Worm (Caenorhabditis elegans): ENCODE measurements around the gene T04C10.3.

Gene T04C10.3

ce11 chrX:14810718-14811117, 1.4 kb upstream of the T04C10.3 start, which contains the start of gene atf-4 (continued):
- TF ChIP-seq ceh-16 (tag; optimal IDR thresholded peaks at IDR 0.05) (no peak), zag-1 (tag; optimal IDR thresholded peaks at IDR 0.05) (no peak), gmeb-1 (tag; optimal IDR thresholded peaks at IDR 0.05) (peak; percentile 71), elt-3 (tag; optimal IDR thresholded peaks at IDR 0.05) (no peak), elt-1 (tag; optimal IDR thresholded peaks at IDR 0.05) (no peak), C34F6.9 (tag; optimal IDR thresholded peaks at IDR 0.05) (peak; percentile 70), egl-27 (tag; optimal IDR thresholded peaks at IDR 0.05) (no peak)

DNA sequence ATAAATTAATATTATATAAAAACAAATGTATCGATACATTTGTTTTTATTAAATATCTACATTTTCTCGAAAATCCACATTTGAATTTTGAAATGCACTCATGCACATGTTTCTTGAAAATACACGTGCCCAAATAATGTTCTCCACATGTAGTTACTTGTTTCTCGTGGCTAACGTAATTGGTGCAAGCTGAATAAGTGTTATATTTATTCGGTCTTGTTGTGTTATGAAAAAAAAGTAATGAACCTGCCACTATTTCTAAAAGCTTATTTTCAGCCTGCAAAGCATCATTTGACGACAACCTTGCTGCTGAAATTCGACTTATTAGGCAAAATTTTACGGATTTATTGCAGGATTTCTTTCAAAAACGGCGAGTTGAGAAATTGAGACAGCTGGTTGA, 1.2 kb downstream of the T04C10.3 start:
- TF ChIP-seq egl-27 (tag; optimal IDR thresholded peaks at IDR 0.05): peak; percentile 66
- peak; percentile 90 for TF ChIP-seq nhr-129 (tag; optimal IDR thresholded peaks at IDR 0.05)
- TF ChIP-seq F13H6.1 (tag; optimal IDR thresholded peaks at IDR 0.05): peak; percentile 63
- TF ChIP-seq ztf-11 (tag; optimal IDR thresholded peaks at IDR 0.05): no peak
- peak; percentile 95 for TF ChIP-seq C34F6.9 (tag; optimal IDR thresholded peaks at IDR 0.05)
- TF ChIP-seq nhr-10 (tag; optimal IDR thresholded peaks at IDR 0.05): peak; percentile 48
- peak; percentile 72 for TF ChIP-seq nhr-25 (tag; optimal IDR thresholded peaks at IDR 0.05)
- TF ChIP-seq gmeb-1 (tag; optimal IDR thresholded peaks at IDR 0.05): peak; percentile 84
- peak; percentile 53 for TF ChIP-seq sma-3 (GFP tag; optimal IDR thresholded peaks at IDR 0.05)
- TF ChIP-seq sma-9 (GFP tag; optimal IDR thresholded peaks at IDR 0.05): peak; percentile 91
- TF ChIP-seq sma-9 (tag; optimal IDR thresholded peaks at IDR 0.05): no peak
- TF ChIP-seq fos-1 (tag; optimal IDR thresholded peaks at IDR 0.05): peak; percentile 58
- peak; percentile 57 to 81 for TF ChIP-seq lsy-2 (tag; optimal IDR thresholded peaks at IDR 0.05)
- peak; percentile 48 for TF ChIP-seq blmp-1 (tag; optimal IDR thresholded peaks at IDR 0.05; ENCODE audit: insufficient read depth)
- TF ChIP-seq ceh-82 (tag; optimal IDR thresholded peaks at IDR 0.05): no peak
- peak; percentile 64 for TF ChIP-seq snpc-4 (tag; optimal IDR thresholded peaks at IDR 0.05)
- no peak for TF ChIP-seq unc-39 (tag; optimal IDR thresholded peaks at IDR 0.05)
- TF ChIP-seq zag-1 (tag; optimal IDR thresholded peaks at IDR 0.05): peak; percentile 11
- TF ChIP-seq lin-13 (GFP tag; optimal IDR thresholded peaks at IDR 0.05): peak; percentile 55
- TF ChIP-seq unc-55 (GFP tag; optimal IDR thresholded peaks at IDR 0.05): peak; percentile 94
- peak; percentile 87 for TF ChIP-seq nhr-6 (tag; optimal IDR thresholded peaks at IDR 0.05)
- no peak for TF ChIP-seq lin-39 (tag; optimal IDR thresholded peaks at IDR 0.05)
- no peak for TF ChIP-seq skn-1 (tag; optimal IDR thresholded peaks at IDR 0.05)
- TF ChIP-seq mab-5 (tag; optimal IDR thresholded peaks at IDR 0.05): peak; percentile 62
- no peak for TF ChIP-seq ama-1 (optimal IDR thresholded peaks at IDR 0.05)
- peak; percentile 83 for TF ChIP-seq nhr-21 (tag; optimal IDR thresholded peaks at IDR 0.05)
- no peak for TF ChIP-seq peb-1 (tag; optimal IDR thresholded peaks at IDR 0.05)
- TF ChIP-seq nhr-77 (tag; optimal IDR thresholded peaks at IDR 0.05): no peak
- peak; percentile 49 to 62 for TF ChIP-seq mdl-1 (tag; optimal IDR thresholded peaks at IDR 0.05)
- TF ChIP-seq dmd-4 (tag; optimal IDR thresholded peaks at IDR 0.05): peak; percentile 19
- TF ChIP-seq ztf-4 (tag; optimal IDR thresholded peaks at IDR 0.05): peak; percentile 67
- TF ChIP-seq crh-2 (tag; optimal IDR thresholded peaks at IDR 0.05): peak; percentile 87

ce11 chrX:14815412-14815811, 3.3 kb downstream of the T04C10.3 start:
- peak; percentile 9 for TF ChIP-seq C34F6.9 (tag; optimal IDR thresholded peaks at IDR 0.05)
- TF ChIP-seq sma-3 (GFP tag; optimal IDR thresholded peaks at IDR 0.05): no peak
- no peak for TF ChIP-seq ceh-16 (tag; optimal IDR thresholded peaks at IDR 0.05)
- no peak for TF ChIP-seq ceh-82 (tag; optimal IDR thresholded peaks at IDR 0.05)
- TF ChIP-seq nhr-25 (tag; optimal IDR thresholded peaks at IDR 0.05): peak; percentile 0
- peak; percentile 1 for TF ChIP-seq gmeb-1 (tag; optimal IDR thresholded peaks at IDR 0.05)
- no peak for TF ChIP-seq elt-3 (tag; optimal IDR thresholded peaks at IDR 0.05)
- TF ChIP-seq unc-62 (GFP tag; optimal IDR thresholded peaks at IDR 0.05): no peak
- peak; percentile 5 for TF ChIP-seq unc-55 (GFP tag; optimal IDR thresholded peaks at IDR 0.05)
- TF ChIP-seq peb-1 (tag; optimal IDR thresholded peaks at IDR 0.05): no peak
- peak; percentile 39 for TF ChIP-seq sma-9 (GFP tag; optimal IDR thresholded peaks at IDR 0.05)
- TF ChIP-seq sma-9 (tag; optimal IDR thresholded peaks at IDR 0.05): no peak
- TF ChIP-seq nhr-21 (tag; optimal IDR thresholded peaks at IDR 0.05): peak; percentile 25

- peak; percentile 49 for TF ChIP-seq sma-9 (GFP tag; optimal IDR thresholded peaks at IDR 0.05)
- TF ChIP-seq sma-9 (tag; optimal IDR thresholded peaks at IDR 0.05): no peak
- peak; percentile 41 for TF ChIP-seq fos-1 (tag; optimal IDR thresholded peaks at IDR 0.05)
- no peak for TF ChIP-seq zag-1 (tag; optimal IDR thresholded peaks at IDR 0.05)
- TF ChIP-seq ztf-4 (tag; optimal IDR thresholded peaks at IDR 0.05): no peak
- TF ChIP-seq ZK546.5 (tag; optimal IDR thresholded peaks at IDR 0.05): no peak
- no peak for TF ChIP-seq snpc-4 (tag; optimal IDR thresholded peaks at IDR 0.05)
- no peak for TF ChIP-seq mdl-1 (tag; optimal IDR thresholded peaks at IDR 0.05)
- no peak for TF ChIP-seq ceh-82 (tag; optimal IDR thresholded peaks at IDR 0.05)
- TF ChIP-seq ama-1 (optimal IDR thresholded peaks at IDR 0.05): peak; percentile 21
- no peak for TF ChIP-seq sem-4 (tag; optimal IDR thresholded peaks at IDR 0.05)
- TF ChIP-seq lin-11 (tag; optimal IDR thresholded peaks at IDR 0.05): no peak
- no peak for TF ChIP-seq lin-39 (tag; optimal IDR thresholded peaks at IDR 0.05)
- peak; percentile 10 for TF ChIP-seq F13H6.1 (tag; optimal IDR thresholded peaks at IDR 0.05)
- TF ChIP-seq ztf-1 (GFP tag; conservative IDR thresholded peaks at IDR 0.05): no peak
- peak; percentile 1 for TF ChIP-seq nhr-129 (tag; optimal IDR thresholded peaks at IDR 0.05)
- no peak for TF ChIP-seq nhr-21 (tag; optimal IDR thresholded peaks at IDR 0.05)
- TF ChIP-seq nhr-6 (tag; optimal IDR thresholded peaks at IDR 0.05): no peak
- TF ChIP-seq blmp-1 (tag; optimal IDR thresholded peaks at IDR 0.05; ENCODE audit: insufficient read depth): no peak
- TF ChIP-seq ceh-16 (tag; optimal IDR thresholded peaks at IDR 0.05): no peak
- TF ChIP-seq crh-2 (tag; optimal IDR thresholded peaks at IDR 0.05): peak; percentile 54
- no peak for TF ChIP-seq elt-1 (tag; optimal IDR thresholded peaks at IDR 0.05)
- TF ChIP-seq skn-1 (tag; optimal IDR thresholded peaks at IDR 0.05): no peak
- no peak for TF ChIP-seq nhr-23 (tag; optimal IDR thresholded peaks at IDR 0.05)
- no peak for TF ChIP-seq peb-1 (tag; optimal IDR thresholded peaks at IDR 0.05)
- no peak for TF ChIP-seq nhr-77 (tag; optimal IDR thresholded peaks at IDR 0.05)
- no peak for TF ChIP-seq C34F6.9 (tag; optimal IDR thresholded peaks at IDR 0.05)
- TF ChIP-seq mab-5 (tag; optimal IDR thresholded peaks at IDR 0.05): no peak
- TF ChIP-seq unc-55 (GFP tag; optimal IDR thresholded peaks at IDR 0.05): no peak
- TF ChIP-seq aly-2 (tag; optimal IDR thresholded peaks at IDR 0.05): no peak
- TF ChIP-seq unc-62 (GFP tag; optimal IDR thresholded peaks at IDR 0.05): no peak
- TF ChIP-seq dmd-4 (tag; optimal IDR thresholded peaks at IDR 0.05): no peak
- TF ChIP-seq lsy-2 (tag; optimal IDR thresholded peaks at IDR 0.05): no peak
- TF ChIP-seq elt-3 (tag; optimal IDR thresholded peaks at IDR 0.05): no peak
These were observed 4.6 kb downstream of the T04C10.3 start for ce11 chrX:14816717-14817116.

Measured in whole organism, L2 larva.